Worm (Caenorhabditis elegans): ENCODE results near the gene F29B9.12.

DNA sequence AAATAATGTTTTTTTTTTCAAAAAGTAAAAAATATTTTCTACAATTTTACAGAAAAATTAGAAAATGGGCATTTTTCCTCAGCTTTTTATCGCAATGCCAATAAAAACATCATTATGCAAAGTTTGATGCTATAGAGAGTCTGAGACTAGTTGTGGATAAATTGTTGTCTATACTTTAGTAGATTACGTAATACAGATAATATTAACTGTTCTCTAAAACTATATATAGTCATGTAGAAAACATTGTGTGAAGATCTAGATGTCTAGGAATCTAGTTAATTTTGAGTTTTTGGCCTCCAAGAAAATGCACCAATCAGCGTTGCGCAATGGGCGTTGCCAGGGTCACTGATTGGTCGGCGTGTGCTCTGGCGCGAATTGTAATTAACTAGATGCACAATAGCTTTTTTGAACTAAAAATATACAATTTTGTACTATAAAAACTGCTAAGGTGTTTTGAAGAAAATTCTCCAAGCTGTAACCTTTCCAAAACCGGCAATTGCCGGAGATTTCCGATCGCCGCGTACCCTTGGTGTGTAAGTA, 17.0 kb downstream of the F29B9.12 start:
- TF ChIP-seq flt-1 (GFP tag; IDR thresholded peaks at IDR 0.05) (no peak), ama-1 (optimal IDR thresholded peaks at IDR 0.05) (no peak)
